Worm (Caenorhabditis elegans): ENCODE results near the gene fbxa-144.

ce11 chrV:16165936-16166335, 33.3 kb upstream of the fbxa-144 start, which contains the start of gene str-108:
- no peak for TF ChIP-seq lsl-1 (GFP tag; optimal IDR thresholded peaks at IDR 0.05)
- no peak for TF ChIP-seq snpc-1.1 (tag; optimal IDR thresholded peaks at IDR 0.05; ENCODE audit: insufficient read depth)
- no peak for TF ChIP-seq nhr-90 (tag; optimal IDR thresholded peaks at IDR 0.05)
- TF ChIP-seq lag-1 (GFP tag; IDR thresholded peaks at IDR 0.05), result no peak
- no peak for TF ChIP-seq ets-4 (GFP tag; optimal IDR thresholded peaks at IDR 0.05)
- no peak for TF ChIP-seq efl-1 (GFP tag; optimal IDR thresholded peaks at IDR 0.05)

Measured in whole organism, young adult.